Worm (Caenorhabditis elegans): Measurements from ENCODE around the gene clc-11.

- TF ChIP-seq sea-1 (GFP tag; conservative IDR thresholded peaks at IDR 0.05): no peak
- TF ChIP-seq ama-1 (optimal IDR thresholded peaks at IDR 0.05): no peak
- no peak for TF ChIP-seq ceh-13 (GFP tag; optimal IDR thresholded peaks at IDR 0.05)
Observed at ce11 chrV:16165936-16166335, 26.5 kb upstream of the clc-11 start, which contains the start of gene str-108.

Measured in whole organism, early embryonic.